Fruit fly (Drosophila melanogaster): ENCODE data around the gene CG9555.
A peak's percentile ranks its signal among the peaks of the same experiment; 100 is the strongest.

The CG9555 gene

dm6 chr2L:8943110-8943509 lies 48.4 kb upstream of the CG9555 start, which contains the start of gene CG9515 (continued):
- TF ChIP-seq grau (tag; optimal IDR thresholded peaks at IDR 0.05): peak; percentile 21
- TF ChIP-seq CG10147 (GFP tag; optimal IDR thresholded peaks at IDR 0.05): no peak
- TF ChIP-seq gsb (GFP tag; IDR thresholded peaks at IDR 0.05): no peak
- TF ChIP-seq scrt (GFP tag; optimal IDR thresholded peaks at IDR 0.05): no peak
- peak; percentile 38 for TF ChIP-seq twi (tag; optimal IDR thresholded peaks at IDR 0.05)
- TF ChIP-seq wor (GFP tag; IDR thresholded peaks at IDR 0.05): no peak
- no peak for TF ChIP-seq CG18619 (GFP tag; optimal IDR thresholded peaks at IDR 0.05)
- no peak for TF ChIP-seq eyg (GFP tag; optimal IDR thresholded peaks at IDR 0.05)
- TF ChIP-seq hb (GFP tag; IDR thresholded peaks at IDR 0.05; ENCODE audit: partially characterized antibody): peak; percentile 91
- TF ChIP-seq Blimp-1 (GFP tag; optimal IDR thresholded peaks at IDR 0.05): no peak
- peak; percentile 82 for TF ChIP-seq pzg (GFP tag; optimal IDR thresholded peaks at IDR 0.05)
- TF ChIP-seq ind (GFP tag; optimal IDR thresholded peaks at IDR 0.05): no peak
- TF ChIP-seq al (GFP tag; IDR thresholded peaks at IDR 0.05): no peak
- TF ChIP-seq sima (GFP tag; optimal IDR thresholded peaks at IDR 0.05): no peak
- no peak for TF ChIP-seq CG17568 (GFP tag; optimal IDR thresholded peaks at IDR 0.05)
- no peak for TF ChIP-seq ase (GFP tag; IDR thresholded peaks at IDR 0.05)
- no peak; the same call in 2 of the 3 replicates for TF ChIP-seq row (GFP tag; IDR thresholded peaks at IDR 0.05)
- no peak for TF ChIP-seq Hmr (GFP tag; optimal IDR thresholded peaks at IDR 0.05)
- no peak for TF ChIP-seq nerfin-1 (tag; optimal IDR thresholded peaks at IDR 0.05)
- peak; percentile 90 for TF ChIP-seq tna (GFP tag; IDR thresholded peaks at IDR 0.05; ENCODE audit: partially characterized antibody)
- no peak for TF ChIP-seq BtbVII (GFP tag; optimal IDR thresholded peaks at IDR 0.05)
- TF ChIP-seq CG1602 (GFP tag; optimal IDR thresholded peaks at IDR 0.05): no peak
- peak; percentile 74 for TF ChIP-seq hbn (GFP tag; IDR thresholded peaks at IDR 0.05; ENCODE audit: partially characterized antibody)
- TF ChIP-seq CG17802 (tag; optimal IDR thresholded peaks at IDR 0.05): no peak
- TF ChIP-seq CG12391 (tag; optimal IDR thresholded peaks at IDR 0.05): peak; percentile 5
- no peak for TF ChIP-seq CG11093 (GFP tag; IDR thresholded peaks at IDR 0.05)
- TF ChIP-seq nom (GFP tag; optimal IDR thresholded peaks at IDR 0.05): no peak
- no peak for TF ChIP-seq D19A (tag; optimal IDR thresholded peaks at IDR 0.05)
- TF ChIP-seq croc (GFP tag; conservative IDR thresholded peaks at IDR 0.05): no peak
- TF ChIP-seq CG15011 (GFP tag; optimal IDR thresholded peaks at IDR 0.05): no peak
- TF ChIP-seq Adf1 (GFP tag; IDR thresholded peaks at IDR 0.05): no peak
- no peak for TF ChIP-seq CG2678 (tag; optimal IDR thresholded peaks at IDR 0.05)
- no peak for TF ChIP-seq CG5245 (GFP tag; optimal IDR thresholded peaks at IDR 0.05)
- TF ChIP-seq Oli (tag; optimal IDR thresholded peaks at IDR 0.05): no peak
- TF ChIP-seq CG13287 (GFP tag; IDR thresholded peaks at IDR 0.05; ENCODE audit: partially characterized antibody): peak; percentile 92
- TF ChIP-seq knrl (GFP tag; IDR thresholded peaks at IDR 0.05; ENCODE audit: partially characterized antibody): peak; percentile 65
- no peak for TF ChIP-seq CG13123 (GFP tag; optimal IDR thresholded peaks at IDR 0.05)
- TF ChIP-seq D (optimal IDR thresholded peaks at IDR 0.05): no peak
- no peak for TF ChIP-seq D (GFP tag; optimal IDR thresholded peaks at IDR 0.05)
- no peak for TF ChIP-seq Sox102F (GFP tag; optimal IDR thresholded peaks at IDR 0.05)
- no peak for TF ChIP-seq tio (GFP tag; optimal IDR thresholded peaks at IDR 0.05)
- no peak for TF ChIP-seq CG2889 (GFP tag; IDR thresholded peaks at IDR 0.05)
- no peak for TF ChIP-seq CG12744 (GFP tag; optimal IDR thresholded peaks at IDR 0.05)
- no peak for TF ChIP-seq nau (GFP tag; optimal IDR thresholded peaks at IDR 0.05)
- TF ChIP-seq CG8290 (GFP tag; optimal IDR thresholded peaks at IDR 0.05): no peak
- TF ChIP-seq CG8290 (tag; optimal IDR thresholded peaks at IDR 0.05): peak in 1 of 2 experiments; percentile 52
- no peak for TF ChIP-seq CG4820 (GFP tag; optimal IDR thresholded peaks at IDR 0.05)
- TF ChIP-seq CG8089 (GFP tag; optimal IDR thresholded peaks at IDR 0.05): no peak
- TF ChIP-seq CG10979 (tag; optimal IDR thresholded peaks at IDR 0.05): no peak
- TF ChIP-seq CG5953 (GFP tag; IDR thresholded peaks at IDR 0.05): no peak
- no peak for TF ChIP-seq CG30431 (GFP tag; optimal IDR thresholded peaks at IDR 0.05)
- TF ChIP-seq abd-A (tag; optimal IDR thresholded peaks at IDR 0.05): no peak

All from whole organism, embryonic.